Worm (Caenorhabditis elegans) whole organism, L2 larva: Measurements from ENCODE around the gene ufd-1.

ENCODE experiments used
- C34F6.9 ChIP-seq: fragments of 150-350 bp; optimal IDR thresholded peaks from 2 replicates; lab custom pipeline; 2014; ENCODE audit warnings: missing biosample characterization, missing genetic modification characterization
- elt-1 ChIP-seq: fragments of 150-350 bp; optimal IDR thresholded peaks from 2 replicates; lab custom pipeline; 2014; ENCODE audit warnings: missing biosample characterization, missing genetic modification characterization
- lin-13 ChIP-seq: fragments of 150-350 bp; optimal IDR thresholded peaks from 2 replicates; lab custom pipeline; 2014; ENCODE audit warnings: missing biosample characterization, missing genetic modification reagents, missing genetic modification characterization
- lin-39 ChIP-seq: fragments of 150-350 bp; optimal IDR thresholded peaks from 2 replicates; lab custom pipeline; 2014; ENCODE audit warnings: missing biosample characterization, missing genetic modification reagents, missing genetic modification characterization
- lsy-2 ChIP-seq, 2 experiments: fragments of 150-350 bp in 1 of 2; sonication (generic microtip) in 1 of 2; optimal IDR thresholded peaks; 2 replicates each; lab custom pipeline; 2014 to 2017; ENCODE audit warnings: missing biosample characterization in 2 of 2, missing genetic modification characterization in 2 of 2
- mab-5 ChIP-seq: fragments of 150-350 bp; optimal IDR thresholded peaks from 2 replicates; lab custom pipeline; 2014; ENCODE audit warnings: missing biosample characterization, missing genetic modification characterization
- mbf-1 ChIP-seq: sonication (generic microtip); optimal IDR thresholded peaks from 2 replicates; lab custom pipeline; 2017; ENCODE audit warnings: missing biosample characterization, missing genetic modification characterization
- nhr-11 ChIP-seq: fragments of 150-350 bp; optimal IDR thresholded peaks from 2 replicates; lab custom pipeline; 2014; ENCODE audit warnings: missing biosample characterization, missing genetic modification characterization
- nhr-129 ChIP-seq: fragments of 150-350 bp; optimal IDR thresholded peaks from 2 replicates; lab custom pipeline; 2014; ENCODE audit warnings: missing biosample characterization, missing genetic modification characterization
- unc-55 ChIP-seq: fragments of 150-350 bp; sonication (generic microtip); optimal IDR thresholded peaks from 3 replicates; lab custom pipeline; 2014; ENCODE audit warnings: missing biosample characterization, missing genetic modification reagents, missing genetic modification characterization

ufd-1 gene

DNA sequence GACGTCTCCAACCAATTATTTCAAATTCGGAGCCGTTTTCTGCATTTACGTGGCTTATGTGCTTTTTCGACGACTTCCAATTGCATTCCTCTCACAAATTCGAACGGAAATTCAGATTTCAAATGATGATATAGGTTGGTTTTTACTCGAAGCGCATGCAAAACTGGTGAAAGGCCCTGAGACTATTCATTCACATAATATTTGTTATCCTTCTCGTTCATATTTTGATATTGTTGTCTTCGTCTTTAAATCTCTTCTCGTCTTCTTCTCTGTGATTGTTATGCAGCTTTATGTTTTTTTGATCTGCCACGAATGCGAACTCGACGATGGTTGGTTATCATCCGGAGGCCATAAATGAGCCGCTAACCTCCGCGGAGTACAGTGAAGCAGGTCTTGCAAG is 47.8 kb downstream of the ufd-1 start, which contains the start of gene hpo-12:
Gene hpo-12, plus strand, starts transcription at position 301 of the 400 bp plus-strand sequence.
- TF ChIP-seq lin-39 (tag; lab: Kevin White, UChicago) (no peak), nhr-129 (tag; lab: Kevin White, UChicago) (peak; percentile 10)
- TF ChIP-seq, all 48 proteins: peak for 1

DNA sequence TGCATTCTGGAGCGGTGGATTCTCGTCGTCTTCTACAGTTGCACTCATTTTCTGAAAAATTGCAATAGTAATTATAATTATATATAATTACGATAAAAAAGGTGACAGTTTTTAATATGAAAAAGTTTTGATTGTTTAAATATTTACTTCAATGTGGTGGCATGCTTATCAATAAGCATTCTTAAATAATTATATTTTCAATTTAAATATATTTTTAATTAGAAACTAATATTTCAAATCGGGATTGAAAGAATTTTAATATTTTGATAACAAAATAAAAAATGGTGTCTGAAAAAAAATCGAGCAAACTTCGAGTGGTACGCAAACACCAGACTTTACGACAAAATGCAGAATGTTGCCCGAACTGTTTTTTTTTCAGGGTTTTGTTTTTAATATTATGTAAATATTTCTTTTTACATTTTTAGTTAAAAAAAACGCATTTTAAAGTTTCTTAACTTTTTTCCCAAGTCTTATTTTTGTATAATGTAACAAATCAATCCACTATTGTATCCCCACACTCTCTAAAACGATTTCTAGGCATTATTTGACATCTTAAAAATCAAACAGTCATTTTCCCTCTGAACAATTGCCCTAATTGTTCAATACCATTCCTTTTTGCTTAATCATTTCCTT is 48.4 kb downstream of the ufd-1 start, which contains the start of the genes C42C1.12 and C42C1.19:
Gene C42C1.12, minus strand, starts transcription at position 51 of the 633 bp plus-strand sequence.
Gene C42C1.19, plus strand, starts transcription at position 583 of the 633 bp plus-strand sequence.
- TF ChIP-seq mbf-1 (tag; lab: Kevin White, UChicago) (no peak), unc-55 (GFP tag; lab: Kevin White, UChicago) (no peak), lin-13 (no peak), nhr-11 (tag; lab: Kevin White, UChicago) (no peak), mab-5 (tag; lab: Kevin White, UChicago) (no peak), lsy-2 (tag; optimal IDR thresholded peaks at IDR 0.05; lab: Kevin White, UChicago) (peak; percentile 6 to 64), lin-39 (tag; lab: Kevin White, UChicago) (no peak), elt-1 (no peak), C34F6.9 (tag; lab: Kevin White, UChicago) (peak; percentile 56), nhr-129 (tag; lab: Kevin White, UChicago) (no peak)
